Worm (Caenorhabditis elegans): ENCODE data around the gene srh-75.

DNA sequence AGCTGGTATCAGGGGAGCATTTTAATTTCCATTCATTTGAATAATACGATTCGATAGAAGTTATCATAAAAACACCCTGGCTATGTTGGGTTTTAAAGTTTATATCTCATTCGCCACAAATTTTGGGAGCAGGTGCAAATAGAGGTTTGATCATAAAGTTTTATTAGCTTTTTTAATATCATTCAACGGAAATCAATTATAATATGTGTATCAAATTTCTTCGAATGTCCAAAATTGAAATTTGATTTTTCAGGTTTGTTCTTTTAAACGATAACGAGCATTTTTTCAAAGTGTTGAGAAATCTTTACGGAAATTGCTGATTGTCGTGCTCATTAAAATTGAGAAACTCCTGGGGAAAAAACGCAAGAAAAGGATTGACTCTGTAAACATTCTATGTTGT lies 8.3 kb downstream of the srh-75 start, which contains the start of gene srh-74:
- TF ChIP-seq him-1 (tag; optimal IDR thresholded peaks at IDR 0.05) (no peak), dao-5 (tag; optimal IDR thresholded peaks at IDR 0.05) (no peak)
